Fruit fly (Drosophila melanogaster) whole organism, embryonic: ENCODE data around the gene RpS17.

ENCODE experiments used
- CG10147 ChIP-seq: fragments of 200-800 bp; sonication (Bioruptor generic); optimal IDR thresholded peaks from 2 replicates; lab custom pipeline; 2019; ENCODE audit warnings: missing biosample characterization, mild to moderate bottlenecking, missing genetic modification characterization, moderate library complexity
- CG11093 ChIP-seq: fragments of 200-800 bp; sonication (Bioruptor generic); IDR thresholded peaks from 3 replicates; pipeline ENCODE4 v1.3.6; 2022; ENCODE audit warnings: missing biosample characterization, missing genetic modification characterization
- CG12659 ChIP-seq: fragments of 200-800 bp; sonication (Bioruptor generic); optimal IDR thresholded peaks from 3 replicates; lab custom pipeline; 2017; ENCODE audit warnings: mild to moderate bottlenecking, missing biosample characterization, missing genetic modification reagents, missing genetic modification characterization
- CG13123 ChIP-seq: fragments of 200-800 bp; sonication (Bioruptor generic); optimal IDR thresholded peaks from 2 replicates; lab custom pipeline; 2016; ENCODE audit warnings: missing biosample characterization, missing genetic modification characterization
- CG14441 ChIP-seq: fragments of 200-800 bp; sonication (Bioruptor generic); IDR thresholded peaks from 2 replicates; pipeline ENCODE4 v1.3.6; 2022; ENCODE audit warnings: missing biosample characterization, missing genetic modification characterization
- CG15514 ChIP-seq: fragments of 200-800 bp; sonication (Bioruptor generic); optimal IDR thresholded peaks from 3 replicates; lab custom pipeline; 2017; ENCODE audit warnings: missing biosample characterization, missing genetic modification characterization, mild to moderate bottlenecking, moderate library complexity, missing genetic modification reagents
- CG15696 ChIP-seq: fragments of 200-800 bp; sonication (Bioruptor generic); optimal IDR thresholded peaks from 2 replicates; lab custom pipeline; 2019; ENCODE audit warnings: missing biosample characterization, mild to moderate bottlenecking, missing genetic modification characterization, moderate library complexity
- CG1603 ChIP-seq: fragments of 200-800 bp; sonication (Bioruptor generic); optimal IDR thresholded peaks from 2 replicates; lab custom pipeline; 2019; ENCODE audit warnings: missing biosample characterization, mild to moderate bottlenecking, missing genetic modification characterization, moderate library complexity
- CG17328 ChIP-seq: fragments of 200-800 bp; sonication (Bioruptor generic); IDR thresholded peaks from 2 replicates; pipeline ENCODE4 v1.3.6; 2022; ENCODE audit warnings: missing biosample characterization, missing genetic modification characterization
- CG17359 ChIP-seq: fragments of 200-800 bp; sonication (Bioruptor generic); optimal IDR thresholded peaks from 3 replicates; lab custom pipeline; 2018; ENCODE audit warnings: missing biosample characterization, mild to moderate bottlenecking, missing genetic modification characterization, moderate library complexity
- CG2712 ChIP-seq: fragments of 200-800 bp; optimal IDR thresholded peaks from 3 replicates; lab custom pipeline; 2019; ENCODE audit warnings: missing biosample characterization, mild to moderate bottlenecking, missing genetic modification characterization, moderate library complexity
- CG3163 ChIP-seq: fragments of 200-800 bp; sonication (Bioruptor generic); optimal IDR thresholded peaks from 3 replicates; lab custom pipeline; 2016; ENCODE audit warnings: missing biosample characterization, missing genetic modification characterization
- CG3847 ChIP-seq: fragments of 200-800 bp; sonication (Bioruptor generic); IDR thresholded peaks from 2 replicates; pipeline ENCODE4 v1.3.6; 2022; ENCODE audit warnings: missing biosample characterization, missing genetic modification characterization
- CG42726 ChIP-seq: fragments of 200-800 bp; sonication (Bioruptor generic); IDR thresholded peaks from 2 replicates; pipeline ENCODE4 v1.3.6; 2022; ENCODE audit warnings: missing biosample characterization, missing genetic modification characterization; ENCODE audit not compliant: partially characterized antibody
- CG6765 ChIP-seq: fragments of 200-800 bp; sonication (Bioruptor generic); optimal IDR thresholded peaks from 3 replicates; lab custom pipeline; 2017; ENCODE audit warnings: missing biosample characterization, mild to moderate bottlenecking, missing genetic modification characterization
- CG8290 ChIP-seq, 3 experiments: fragments of 200-800 bp; sonication (Bioruptor generic); optimal IDR thresholded peaks; 2 replicates each; lab custom pipeline; 2016 to 2019; ENCODE audit warnings: missing biosample characterization in 3 of 3, missing genetic modification characterization in 3 of 3, mild to moderate bottlenecking in 2 of 3, moderate library complexity in 1 of 3
- CG9215 ChIP-seq: fragments of 200-800 bp; sonication (Bioruptor generic); IDR thresholded peaks from 2 replicates; pipeline ENCODE4 v1.3.6; 2022; ENCODE audit warnings: missing biosample characterization, missing genetic modification characterization
- CG9817 ChIP-seq: fragments of 200-800 bp; sonication (Bioruptor generic); optimal IDR thresholded peaks from 2 replicates; lab custom pipeline; 2018; ENCODE audit warnings: missing biosample characterization, mild to moderate bottlenecking, missing genetic modification characterization, moderate library complexity
- Fer3 ChIP-seq: fragments of 200-800 bp; sonication (Bioruptor generic); optimal IDR thresholded peaks from 2 replicates; lab custom pipeline; 2018; ENCODE audit warnings: missing biosample characterization, mild to moderate bottlenecking, missing genetic modification characterization, moderate library complexity
- HHEX ChIP-seq: fragments of 200-800 bp; sonication (Bioruptor generic); optimal IDR thresholded peaks from 3 replicates; lab custom pipeline; 2017; ENCODE audit warnings: missing biosample characterization, mild to moderate bottlenecking, missing genetic modification characterization, missing genetic modification reagents
- MBD-R2 ChIP-seq: fragments of 200-800 bp; sonication (Bioruptor generic); IDR thresholded peaks from 2 replicates; pipeline ENCODE4 v1.3.6; 2022; ENCODE audit warnings: missing biosample characterization, missing genetic modification characterization
- MESR4 ChIP-seq: fragments of 200-800 bp; sonication (Bioruptor generic); optimal IDR thresholded peaks from 2 replicates; lab custom pipeline; 2018; ENCODE audit warnings: missing biosample characterization, mild to moderate bottlenecking, missing genetic modification characterization, moderate library complexity
- Mrtf ChIP-seq: fragments of 200-800 bp; sonication (Bioruptor generic); IDR thresholded peaks from 3 replicates; pipeline ENCODE4 v1.3.6; 2022; ENCODE audit warnings: missing biosample characterization, missing genetic modification characterization
- NC2α ChIP-seq: fragments of 200-800 bp; sonication (Bioruptor generic); optimal IDR thresholded peaks from 2 replicates; lab custom pipeline; 2016; ENCODE audit warnings: missing biosample characterization, missing genetic modification characterization
- Opbp ChIP-seq: fragments of 200-800 bp; sonication (Bioruptor generic); IDR thresholded peaks from 3 replicates; pipeline ENCODE4 v1.3.6; 2022; ENCODE audit warnings: missing biosample characterization, missing genetic modification characterization; ENCODE audit not compliant: partially characterized antibody
- PHDP ChIP-seq: fragments of 200-800 bp; sonication (Bioruptor generic); optimal IDR thresholded peaks from 3 replicates; lab custom pipeline; 2018; ENCODE audit warnings: missing biosample characterization, mild to moderate bottlenecking, missing genetic modification characterization, moderate library complexity
- Pdp1 ChIP-seq, 2 experiments: fragments of 200-800 bp; sonication (Bioruptor generic); optimal IDR thresholded peaks; 3 replicates each; lab custom pipeline; 2016; ENCODE audit warnings: missing biosample characterization in 2 of 2, missing genetic modification characterization in 2 of 2, mild to moderate bottlenecking in 1 of 2, moderate library complexity in 1 of 2
- Ptx1 ChIP-seq: fragments of 200-800 bp; sonication (Bioruptor generic); IDR thresholded peaks from 2 replicates; pipeline ENCODE4 v1.3.6; 2022; ENCODE audit warnings: missing biosample characterization, missing genetic modification characterization
- Spps ChIP-seq: fragments of 200-800 bp; sonication (Bioruptor generic); optimal IDR thresholded peaks from 2 replicates; lab custom pipeline; 2018; ENCODE audit warnings: missing biosample characterization, mild to moderate bottlenecking, missing genetic modification characterization
- Trl ChIP-seq, 3 experiments: fragments of >200 bp in 2 of 3; fragments of 200-800 bp in 1 of 3; sonication (Bioruptor generic) in 1 of 3; optimal IDR thresholded peaks; 2 replicates in 1 of 3; 3 replicates in 2 of 3; lab custom pipeline; 2016 to 2017; ENCODE audit warnings: missing biosample characterization in 1 of 3, missing genetic modification characterization in 1 of 3
- bbx ChIP-seq: fragments of 200-800 bp; sonication (Bioruptor generic); IDR thresholded peaks from 2 replicates; pipeline ENCODE4 v1.3.6; 2022; ENCODE audit warnings: missing biosample characterization, missing genetic modification characterization; ENCODE audit not compliant: partially characterized antibody
- chm ChIP-seq: fragments of 200-800 bp; sonication (Bioruptor generic); IDR thresholded peaks from 2 replicates; pipeline ENCODE4 v1.3.6; 2022; ENCODE audit warnings: missing biosample characterization, missing genetic modification characterization
- crp ChIP-seq, 2 experiments: fragments of 200-800 bp; sonication (Bioruptor generic); optimal IDR thresholded peaks; 2 replicates in 1 of 2; 3 replicates in 1 of 2; lab custom pipeline; 2017; ENCODE audit warnings: missing biosample characterization in 2 of 2, missing genetic modification characterization in 2 of 2, mild to moderate bottlenecking in 1 of 2, moderate library complexity in 1 of 2
- danr ChIP-seq: fragments of 200-800 bp; sonication (Bioruptor generic); IDR thresholded peaks from 2 replicates; pipeline ENCODE4 v1.3.6; 2022; ENCODE audit warnings: missing biosample characterization, missing genetic modification characterization
- dpn ChIP-seq, 2 experiments: fragments of 200-800 bp; sonication (Bioruptor generic); optimal IDR thresholded peaks; 3 replicates each; lab custom pipeline; 2016; ENCODE audit warnings: missing biosample characterization in 2 of 2, missing genetic modification characterization in 2 of 2
- exex ChIP-seq: fragments of 200-800 bp; sonication (Bioruptor generic); optimal IDR thresholded peaks from 4 replicates; lab custom pipeline; 2018; ENCODE audit warnings: missing biosample characterization, mild to moderate bottlenecking, missing genetic modification characterization, moderate library complexity
- eyg ChIP-seq: fragments of 200-800 bp; sonication (Bioruptor generic); optimal IDR thresholded peaks from 3 replicates; lab custom pipeline; 2016; ENCODE audit warnings: missing biosample characterization, missing genetic modification characterization
- gfzf ChIP-seq: fragments of 200-800 bp; sonication (Bioruptor generic); optimal IDR thresholded peaks from 2 replicates; lab custom pipeline; 2016; ENCODE audit warnings: missing biosample characterization, mild to moderate bottlenecking, missing genetic modification characterization, moderate library complexity
- grn ChIP-seq: fragments of 200-800 bp; sonication (Bioruptor generic); optimal IDR thresholded peaks from 3 replicates; lab custom pipeline; 2017; ENCODE audit warnings: missing biosample characterization, missing genetic modification characterization
- insv ChIP-seq, 2 experiments: fragments of 200-800 bp; sonication (Bioruptor generic); optimal IDR thresholded peaks; 3 replicates each; lab custom pipeline; 2016 to 2018; ENCODE audit warnings: missing biosample characterization in 2 of 2, missing genetic modification characterization in 2 of 2
- lab ChIP-seq: fragments of 200-800 bp; sonication (Bioruptor generic); optimal IDR thresholded peaks from 3 replicates; lab custom pipeline; 2017; ENCODE audit warnings: missing biosample characterization, missing genetic modification characterization, mild to moderate bottlenecking, moderate library complexity, missing genetic modification reagents
- lov ChIP-seq, 2 experiments: fragments of 200-800 bp in 1 of 2; fragments of >200 bp in 1 of 2; sonication (Bioruptor generic) in 1 of 2; IDR thresholded peaks in 1 of 2; optimal IDR thresholded peaks in 1 of 2; 2 replicates in 1 of 2; 3 replicates in 1 of 2; pipeline versions ENCODE4 v1.3.6 to Lab custom; 2017 to 2022; ENCODE audit warnings: missing biosample characterization in 1 of 2, missing genetic modification characterization in 1 of 2
- nerfin-2 ChIP-seq: fragments of 200-800 bp; sonication (Bioruptor generic); IDR thresholded peaks from 2 replicates; pipeline ENCODE4 v1.3.6; 2022; ENCODE audit warnings: missing biosample characterization, missing genetic modification characterization; ENCODE audit not compliant: partially characterized antibody
- nom ChIP-seq: fragments of 200-800 bp; sonication (Bioruptor generic); optimal IDR thresholded peaks from 2 replicates; lab custom pipeline; 2017; ENCODE audit warnings: missing biosample characterization, missing genetic modification characterization, mild to moderate bottlenecking, moderate library complexity, missing genetic modification reagents
- org-1 ChIP-seq: fragments of 200-800 bp; sonication (Bioruptor generic); optimal IDR thresholded peaks from 2 replicates; lab custom pipeline; 2017; ENCODE audit warnings: missing biosample characterization, missing genetic modification characterization
- twi ChIP-seq: fragments of 200-800 bp; optimal IDR thresholded peaks from 2 replicates; lab custom pipeline; 2019; ENCODE audit warnings: missing biosample characterization, mild to moderate bottlenecking, missing genetic modification characterization, moderate library complexity

RpS17 gene

DNA sequence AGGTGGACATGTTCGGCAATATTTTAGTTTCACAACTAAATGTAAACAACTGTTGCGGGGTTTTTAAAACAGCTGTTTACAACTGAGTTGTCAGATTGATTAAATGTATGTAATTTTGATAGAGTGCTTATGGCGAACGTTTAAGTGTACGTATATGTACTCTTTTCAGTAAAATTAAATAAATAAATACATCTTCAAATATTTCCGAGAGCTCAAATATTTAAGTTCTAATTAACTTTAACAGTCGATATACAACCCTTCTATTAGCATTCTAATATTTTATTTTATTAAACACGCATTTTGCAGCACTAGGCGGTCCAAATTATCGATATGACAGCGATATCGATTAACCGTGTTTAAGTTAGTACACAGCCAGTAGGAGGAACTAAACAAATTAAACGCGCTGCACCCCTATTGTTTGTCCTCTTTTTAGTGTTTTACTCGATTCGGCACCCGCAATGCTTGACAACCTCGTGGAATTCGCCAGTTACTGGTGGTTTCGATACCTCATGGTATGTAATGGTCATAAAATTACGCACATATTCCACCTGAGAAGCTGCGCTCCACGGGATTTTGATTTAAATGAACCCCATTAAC lies 22.0 kb upstream of the RpS17 start, which contains the start of the genes CG3448 and ghi (continued):
- TF ChIP-seq CG17359 (tag; lab: Kevin White, UChicago): peak; percentile 73
- no peak for TF ChIP-seq NC2α (GFP tag; lab: Kevin White, UChicago)
- TF ChIP-seq CG3847 (GFP tag; lab: Robert Waterston, UW): peak; percentile 49; the same call in 1 of the 2 replicates
- TF ChIP-seq Fer3 (tag; lab: Kevin White, UChicago): peak; percentile 68
- peak in 1 of 2 experiments; percentile 28 for TF ChIP-seq insv (GFP tag; optimal IDR thresholded peaks at IDR 0.05; lab: Kevin White, UChicago)
- no peak for TF ChIP-seq Trl (optimal IDR thresholded peaks at IDR 0.05; lab: Kevin White, UChicago)
- TF ChIP-seq Trl (GFP tag; optimal IDR thresholded peaks at IDR 0.05; lab: Kevin White, UChicago): peak; percentile 69
- TF ChIP-seq CG8290 (GFP tag; optimal IDR thresholded peaks at IDR 0.05; lab: Kevin White, UChicago): peak; percentile 3
- peak in 1 of 2 experiments; percentile 65 for TF ChIP-seq CG8290 (tag; optimal IDR thresholded peaks at IDR 0.05; lab: Kevin White, UChicago)
- TF ChIP-seq CG42726 (GFP tag; lab: Robert Waterston, UW): no peak
- TF ChIP-seq CG3163: no peak
- TF ChIP-seq HHEX (GFP tag; lab: Kevin White, UChicago): peak; percentile 64
- TF ChIP-seq Mrtf (GFP tag; lab: Robert Waterston, UW): no peak
- TF ChIP-seq Spps (tag; lab: Kevin White, UChicago): peak; percentile 54
- no peak for TF ChIP-seq CG6765 (GFP tag; lab: Kevin White, UChicago)
- TF ChIP-seq CG15696 (tag; lab: Kevin White, UChicago): peak; percentile 74
- TF ChIP-seq CG12659 (GFP tag; lab: Kevin White, UChicago): peak; percentile 70
- peak; percentile 69; the same call in 1 of the 2 replicates for TF ChIP-seq MBD-R2
- peak; percentile 13 for TF ChIP-seq twi (tag; lab: Kevin White, UChicago)
- TF ChIP-seq crp (GFP tag; optimal IDR thresholded peaks at IDR 0.05; lab: Kevin White, UChicago): peak; percentile 13 to 84
- peak; percentile 80 for TF ChIP-seq bbx (GFP tag; lab: Robert Waterston, UW)
- peak; percentile 51 to 67 for TF ChIP-seq Pdp1 (GFP tag; optimal IDR thresholded peaks at IDR 0.05; lab: Kevin White, UChicago)
- no peak for TF ChIP-seq CG13123 (GFP tag; lab: Kevin White, UChicago)
- TF ChIP-seq CG14441 (GFP tag; lab: Robert Waterston, UW): peak; percentile 40; the same call in 1 of the 2 replicates
- peak; percentile 72 for TF ChIP-seq CG2712 (tag; lab: Kevin White, UChicago)
- no peak for TF ChIP-seq org-1 (GFP tag; lab: Kevin White, UChicago)
- peak; percentile 1 for TF ChIP-seq grn (GFP tag; lab: Kevin White, UChicago)
- peak; percentile 56 for TF ChIP-seq exex
- peak; percentile 79 for TF ChIP-seq nerfin-2 (GFP tag; lab: Robert Waterston, UW)
- peak; percentile 75; the same call in 2 of the 3 replicates for TF ChIP-seq Opbp (GFP tag; lab: Robert Waterston, UW)
- TF ChIP-seq Ptx1: peak; percentile 58
- TF ChIP-seq CG1603 (tag; lab: Kevin White, UChicago): peak; percentile 70
- TF ChIP-seq CG15514 (GFP tag; lab: Kevin White, UChicago): peak; percentile 70
- peak; percentile 54 for TF ChIP-seq PHDP (tag; lab: Kevin White, UChicago)
- TF ChIP-seq nom (GFP tag; lab: Kevin White, UChicago): peak; percentile 46
- TF ChIP-seq CG9817 (tag; lab: Kevin White, UChicago): peak; percentile 73
- peak; percentile 1 for TF ChIP-seq gfzf (GFP tag; lab: Kevin White, UChicago)
- TF ChIP-seq CG11093 (GFP tag; lab: Robert Waterston, UW): no peak
- peak; percentile 68 for TF ChIP-seq CG9215 (GFP tag; lab: Robert Waterston, UW)
- 0 out of 2 replicates have a peak, but pooled peaks have one; percentile 30 for TF ChIP-seq chm (GFP tag; lab: Robert Waterston, UW)
- no peak for TF ChIP-seq eyg (GFP tag; lab: Kevin White, UChicago)
- TF ChIP-seq danr: 0 out of 2 replicates have a peak, but pooled peaks have one; percentile 6
- TF ChIP-seq lov (optimal IDR thresholded peaks at IDR 0.05; lab: Kevin White, UChicago): no peak
- no peak for TF ChIP-seq lov (GFP tag; IDR thresholded peaks at IDR 0.05; lab: Robert Waterston, UW)
- 0 out of 2 replicates have a peak, but pooled peaks have one; percentile 13 for TF ChIP-seq CG17328 (GFP tag; lab: Robert Waterston, UW)
- peak; percentile 56 to 63 for TF ChIP-seq dpn (GFP tag; optimal IDR thresholded peaks at IDR 0.05; lab: Kevin White, UChicago)
- TF ChIP-seq CG10147: peak; percentile 68
- TF ChIP-seq MESR4 (GFP tag; lab: Kevin White, UChicago): peak; percentile 75
- TF ChIP-seq lab: peak; percentile 83
